Worm (Caenorhabditis elegans) whole organism, L2 larva: ENCODE results near the gene lin-24.

ENCODE experiments used
- nhr-237 ChIP-seq: fragments of 150-350 bp; optimal IDR thresholded peaks from 2 replicates; lab custom pipeline; 2014; ENCODE audit warnings: missing biosample characterization, missing genetic modification characterization
- unc-62 ChIP-seq: fragments of 150-350 bp; optimal IDR thresholded peaks from 2 replicates; lab custom pipeline; 2014; ENCODE audit warnings: missing biosample characterization, missing genetic modification reagents, missing genetic modification characterization

- TF ChIP-seq unc-62 (GFP tag; lab: Kevin White, UChicago) (no peak), nhr-237 (tag; lab: Kevin White, UChicago) (no peak)
Observed at ce11 chrIV:12109743-12110142, 19.6 kb upstream of the lin-24 start.
